Worm (Caenorhabditis elegans) whole organism, young adult: ENCODE measurements around the gene ZK662.2.

Experiments used
- B0261.1 ChIP-seq: sonication (generic microtip); optimal IDR thresholded peaks from 2 replicates; lab custom pipeline; 2016; ENCODE audit warnings: mild to moderate bottlenecking, missing genetic modification characterization, moderate library complexity, missing compliant biosample characterization
- C17E4.6 ChIP-seq: fragments of 200-800 bp; sonication (Bioruptor generic); IDR thresholded peaks from 2 replicates; pipeline ENCODE4 v1.3.6; 2022; ENCODE audit warnings: missing genetic modification reagents, missing genetic modification characterization, missing compliant biosample characterization
- F23B12.7 ChIP-seq: sonication (generic microtip); optimal IDR thresholded peaks from 2 replicates; lab custom pipeline; 2017; ENCODE audit warnings: missing genetic modification characterization, mild to moderate bottlenecking, missing compliant biosample characterization, antibody characterized with exemption, moderate library complexity; ENCODE audit not compliant: insufficient read depth
- F33H1.4 ChIP-seq: fragments of 200-800 bp; sonication (Bioruptor generic); IDR thresholded peaks from 2 replicates; pipeline ENCODE4 v1.3.6; 2022; ENCODE audit warnings: missing genetic modification reagents, missing genetic modification characterization, missing compliant biosample characterization
- F39B2.1 ChIP-seq: fragments of 200-800 bp; sonication (Bioruptor generic); IDR thresholded peaks from 2 replicates; pipeline ENCODE4 v1.3.6; 2022; ENCODE audit warnings: missing genetic modification reagents, missing genetic modification characterization, missing compliant biosample characterization
- K11D2.4 ChIP-seq: fragments of 200-800 bp; sonication (Bioruptor generic); IDR thresholded peaks from 2 replicates; pipeline ENCODE4 v1.3.6; 2022; ENCODE audit warnings: missing genetic modification reagents, missing genetic modification characterization, missing compliant biosample characterization
- K12H6.12 ChIP-seq: fragments of 200-800 bp; sonication (Bioruptor generic); optimal IDR thresholded peaks from 2 replicates; lab custom pipeline; 2018; ENCODE audit warnings: mild to moderate bottlenecking, missing genetic modification characterization, missing compliant biosample characterization
- Y56A3A.18 ChIP-seq: fragments of 200-800 bp; sonication (Bioruptor generic); IDR thresholded peaks from 2 replicates; pipeline ENCODE4 v1.3.6; 2022; ENCODE audit warnings: missing genetic modification reagents, missing genetic modification characterization, missing compliant biosample characterization
- Y67H2A.10 ChIP-seq: fragments of 200-800 bp; sonication (Bioruptor generic); conservative IDR thresholded peaks from 2 replicates; pipeline ENCODE4 v1.3.6; 2022; ENCODE audit warnings: missing genetic modification reagents, missing genetic modification characterization, missing compliant biosample characterization
- atf-7 ChIP-seq: sonication (generic microtip); optimal IDR thresholded peaks from 2 replicates; lab custom pipeline; 2017; ENCODE audit warnings: mild to moderate bottlenecking, missing genetic modification characterization, missing compliant biosample characterization
- attf-6 ChIP-seq: fragments of 200-800 bp; sonication (Bioruptor generic); IDR thresholded peaks from 2 replicates; pipeline ENCODE4 v1.3.6; 2022; ENCODE audit warnings: missing genetic modification reagents, missing genetic modification characterization, missing compliant biosample characterization
- bed-1 ChIP-seq: fragments of 200-800 bp; sonication (Bioruptor generic); IDR thresholded peaks from 2 replicates; pipeline ENCODE4 v1.3.6; 2022; ENCODE audit warnings: missing genetic modification reagents, missing genetic modification characterization, missing compliant biosample characterization
- bed-2 ChIP-seq: fragments of 200-800 bp; sonication (Bioruptor generic); IDR thresholded peaks from 2 replicates; pipeline ENCODE4 v1.3.6; 2022; ENCODE audit warnings: missing genetic modification reagents, missing genetic modification characterization, missing compliant biosample characterization
- cebp-1 ChIP-seq, 2 experiments: fragments of 200-800 bp in 1 of 2; sonication (Bioruptor generic) in 1 of 2; sonication (generic microtip) in 1 of 2; IDR thresholded peaks in 1 of 2; optimal IDR thresholded peaks in 1 of 2; 2 replicates each; pipeline versions ENCODE4 v1.3.6 to Lab custom; 2017 to 2022; ENCODE audit warnings: missing compliant biosample characterization in 2 of 2, missing genetic modification characterization in 2 of 2, mild to moderate bottlenecking in 1 of 2, missing genetic modification reagents in 1 of 2, moderate library complexity in 1 of 2
- ceh-27 ChIP-seq: fragments of 200-800 bp; sonication (Bioruptor generic); optimal IDR thresholded peaks from 2 replicates; lab custom pipeline; 2018; ENCODE audit warnings: mild to moderate bottlenecking, missing genetic modification characterization, moderate library complexity, missing compliant biosample characterization
- die-1 ChIP-seq: sonication (generic microtip); optimal IDR thresholded peaks from 2 replicates; lab custom pipeline; 2016; ENCODE audit warnings: missing genotype, mild to moderate bottlenecking, missing genetic modification characterization, missing compliant biosample characterization
- dox-1 ChIP-seq: fragments of 200-800 bp; sonication (Bioruptor generic); IDR thresholded peaks from 2 replicates; pipeline ENCODE4 v1.3.6; 2022; ENCODE audit warnings: missing genetic modification reagents, missing genetic modification characterization, missing compliant biosample characterization
- dpff-1 ChIP-seq: sonication (generic microtip); optimal IDR thresholded peaks from 2 replicates; lab custom pipeline; 2017; ENCODE audit warnings: mild to moderate bottlenecking, missing genetic modification characterization, missing compliant biosample characterization
- ekl-4 ChIP-seq: fragments of 200-800 bp; sonication (Bioruptor generic); IDR thresholded peaks from 2 replicates; pipeline ENCODE4 v1.3.6; 2022; ENCODE audit warnings: missing genetic modification reagents, missing genetic modification characterization, missing compliant biosample characterization
- ets-4 ChIP-seq: fragments of 200-800 bp; sonication (Bioruptor generic); optimal IDR thresholded peaks from 2 replicates; lab custom pipeline; 2018; ENCODE audit warnings: mild to moderate bottlenecking, missing genetic modification characterization, missing compliant biosample characterization
- gei-17 ChIP-seq: fragments of 200-800 bp; sonication (Bioruptor generic); optimal IDR thresholded peaks from 2 replicates; lab custom pipeline; 2018; ENCODE audit warnings: mild to moderate bottlenecking, missing genetic modification characterization, missing compliant biosample characterization
- hrde-1 ChIP-seq: sonication (generic microtip); optimal IDR thresholded peaks from 2 replicates; lab custom pipeline; 2016; ENCODE audit warnings: missing genetic modification characterization, mild to moderate bottlenecking, missing compliant biosample characterization, moderate library complexity, missing genotype, missing genetic modification reagents, borderline replicate concordance
- hsf-1 ChIP-seq: fragments of 200-800 bp; sonication (Bioruptor generic); IDR thresholded peaks from 2 replicates; pipeline ENCODE4 v1.3.6; 2022; ENCODE audit warnings: missing genetic modification reagents, missing genetic modification characterization, missing compliant biosample characterization
- let-526 ChIP-seq: fragments of 200-800 bp; sonication (Bioruptor generic); IDR thresholded peaks from 2 replicates; pipeline ENCODE4 v1.3.6; 2022; ENCODE audit warnings: missing genetic modification reagents, missing genetic modification characterization, missing compliant biosample characterization
- let-607 ChIP-seq, 2 experiments: fragments of 200-800 bp in 1 of 2; sonication (Bioruptor generic) in 1 of 2; sonication (generic microtip) in 1 of 2; optimal IDR thresholded peaks; 2 replicates each; lab custom pipeline; 2016 to 2018; ENCODE audit warnings: mild to moderate bottlenecking in 2 of 2, missing compliant biosample characterization in 2 of 2, missing genetic modification characterization in 2 of 2, moderate library complexity in 2 of 2, missing genotype in 1 of 2
- lin-26 ChIP-seq: fragments of 200-800 bp; sonication (Bioruptor generic); IDR thresholded peaks from 2 replicates; pipeline ENCODE4 v1.3.6; 2022; ENCODE audit warnings: missing genetic modification reagents, missing genetic modification characterization, missing compliant biosample characterization
- lin-35 ChIP-seq, 3 experiments: fragments of 150-350 bp in 2 of 3; sonication (generic microtip) in 1 of 3; optimal IDR thresholded peaks; 2 replicates each; lab custom pipeline; 2014 to 2018; ENCODE audit warnings: missing biosample characterization in 3 of 3, missing genetic modification characterization in 3 of 3, missing genetic modification reagents in 3 of 3
- lin-40 ChIP-seq: sonication (generic microtip); optimal IDR thresholded peaks from 2 replicates; lab custom pipeline; 2016; ENCODE audit warnings: missing genetic modification characterization, mild to moderate bottlenecking, missing compliant biosample characterization, missing genotype, missing genetic modification reagents
- lsy-27 ChIP-seq: sonication (generic microtip); optimal IDR thresholded peaks from 2 replicates; lab custom pipeline; 2017; ENCODE audit warnings: missing genetic modification characterization, mild to moderate bottlenecking, missing compliant biosample characterization, antibody characterized with exemption, missing genotype, borderline replicate concordance; ENCODE audit not compliant: insufficient read depth
- mel-28 ChIP-seq: sonication (generic microtip); optimal IDR thresholded peaks from 2 replicates; lab custom pipeline; 2016; ENCODE audit warnings: borderline replicate concordance, mild to moderate bottlenecking, missing genetic modification characterization, missing compliant biosample characterization
- mes-4 ChIP-seq: sonication (generic microtip); optimal IDR thresholded peaks from 2 replicates; lab custom pipeline; 2016; ENCODE audit warnings: missing genotype, missing genetic modification characterization, missing compliant biosample characterization
- nfyb-1 ChIP-seq: fragments of 200-800 bp; sonication (Bioruptor generic); IDR thresholded peaks from 2 replicates; pipeline ENCODE4 v1.3.6; 2022; ENCODE audit warnings: missing genetic modification reagents, missing genetic modification characterization, missing compliant biosample characterization
- nhr-80 ChIP-seq: sonication (generic microtip); optimal IDR thresholded peaks from 2 replicates; lab custom pipeline; 2016; ENCODE audit warnings: missing genetic modification characterization, missing compliant biosample characterization
- nhr-90 ChIP-seq: sonication (generic microtip); optimal IDR thresholded peaks from 2 replicates; lab custom pipeline; 2016; ENCODE audit warnings: missing genotype, mild to moderate bottlenecking, missing genetic modification characterization, missing compliant biosample characterization
- sdz-38 ChIP-seq: sonication (generic microtip); optimal IDR thresholded peaks from 2 replicates; lab custom pipeline; 2016; ENCODE audit warnings: missing genotype, missing genetic modification characterization, missing compliant biosample characterization
- snpc-3.4 ChIP-seq: sonication (generic microtip); optimal IDR thresholded peaks from 2 replicates; lab custom pipeline; 2017; ENCODE audit warnings: missing genetic modification characterization, mild to moderate bottlenecking, missing compliant biosample characterization, antibody characterized with exemption, moderate library complexity, missing genotype, missing genetic modification reagents
- somi-1 ChIP-seq: fragments of 200-800 bp; sonication (Bioruptor generic); optimal IDR thresholded peaks from 2 replicates; lab custom pipeline; 2018; ENCODE audit warnings: mild to moderate bottlenecking, missing genetic modification characterization, missing compliant biosample characterization
- unc-130 ChIP-seq: sonication (generic microtip); optimal IDR thresholded peaks from 2 replicates; lab custom pipeline; 2016; ENCODE audit warnings: missing genetic modification reagents, missing genetic modification characterization, missing compliant biosample characterization
- ztf-22 ChIP-seq: fragments of 200-800 bp; sonication (Bioruptor generic); optimal IDR thresholded peaks from 2 replicates; lab custom pipeline; 2018; ENCODE audit warnings: mild to moderate bottlenecking, missing genetic modification characterization, moderate library complexity, missing compliant biosample characterization
- ztf-25 ChIP-seq: fragments of 200-800 bp; sonication (Bioruptor generic); IDR thresholded peaks from 2 replicates; pipeline ENCODE4 v1.3.6; 2022; ENCODE audit warnings: missing genetic modification reagents, missing genetic modification characterization, missing compliant biosample characterization
- ztf-26 ChIP-seq: sonication (generic microtip); optimal IDR thresholded peaks from 2 replicates; lab custom pipeline; 2017; ENCODE audit warnings: missing genetic modification characterization, missing compliant biosample characterization

ZK662.2 gene

ce11 chrX:15704579-15705110, 8.1 kb downstream of the ZK662.2 start:
- TF ChIP-seq lin-40 (tag; lab: Kevin White, UChicago) (peak; percentile 39), bed-2 (GFP tag; lab: Robert Waterston, UW) (no peak), ets-4 (GFP tag; lab: Kevin White, UChicago) (peak; percentile 17), dox-1 (GFP tag; lab: Robert Waterston, UW) (0 out of 2 replicates have a peak, but pooled peaks have one; percentile 23), atf-7 (tag; lab: Kevin White, UChicago) (peak; percentile 76), mel-28 (tag; lab: Kevin White, UChicago) (no peak), nhr-80 (peak; percentile 45), cebp-1 (GFP tag; IDR thresholded peaks at IDR 0.05; lab: Robert Waterston, UW) (no peak), cebp-1 (tag; optimal IDR thresholded peaks at IDR 0.05; lab: Kevin White, UChicago) (peak; percentile 3), nfyb-1 (GFP tag; lab: Robert Waterston, UW) (peak; percentile 49; the same call in 1 of the 2 replicates), unc-130 (no peak), K12H6.12 (tag; lab: Kevin White, UChicago) (peak; percentile 25), ztf-22 (GFP tag; lab: Kevin White, UChicago) (peak; percentile 18)
- TF ChIP-seq, all 124 proteins: peak for 9

- TF ChIP-seq lin-40 (tag; lab: Kevin White, UChicago) (peak; percentile 82), cebp-1 (GFP tag; IDR thresholded peaks at IDR 0.05; lab: Robert Waterston, UW) (no peak), cebp-1 (tag; optimal IDR thresholded peaks at IDR 0.05; lab: Kevin White, UChicago) (peak; percentile 9), bed-1 (GFP tag; lab: Robert Waterston, UW) (no peak), somi-1 (GFP tag; lab: Kevin White, UChicago) (peak; percentile 67), die-1 (tag; lab: Kevin White, UChicago) (peak; percentile 21), let-526 (GFP tag; lab: Robert Waterston, UW) (no peak), ztf-26 (peak; percentile 72)
These were observed 9.7 kb downstream of the ZK662.2 start for ce11 chrX:15706108-15706676.

ce11 chrX:15707366-15707892, 10.9 kb downstream of the ZK662.2 start:
- TF ChIP-seq attf-6 (no peak), snpc-3.4 (tag; lab: Kevin White, UChicago) (no peak), F33H1.4 (GFP tag; lab: Robert Waterston, UW) (no peak), dpff-1 (tag; lab: Kevin White, UChicago) (no peak), ztf-25 (GFP tag; lab: Robert Waterston, UW) (no peak), let-607 (tag; optimal IDR thresholded peaks at IDR 0.05; lab: Kevin White, UChicago) (peak in 1 of 2 experiments; percentile 10), ekl-4 (GFP tag; lab: Robert Waterston, UW) (peak; percentile 41; the same call in 1 of the 2 replicates), nhr-80 (peak; percentile 73), nfyb-1 (GFP tag; lab: Robert Waterston, UW) (peak; percentile 66; the same call in 1 of the 2 replicates), B0261.1 (tag; lab: Kevin White, UChicago) (no peak), nhr-90 (tag; lab: Kevin White, UChicago) (peak; percentile 4), Y56A3A.18 (GFP tag; lab: Robert Waterston, UW) (0 out of 2 replicates have a peak, but pooled peaks have one; percentile 50), hsf-1 (GFP tag; lab: Robert Waterston, UW) (no peak), F39B2.1 (GFP tag; lab: Robert Waterston, UW) (no peak), lsy-27 (tag; lab: Kevin White, UChicago) (no peak), lin-35 (GFP tag; optimal IDR thresholded peaks at IDR 0.05; lab: Kevin White, UChicago) (peak in 1 of 3 experiments; percentile 40), Y67H2A.10 (GFP tag; lab: Robert Waterston, UW) (no peak), lin-26 (GFP tag; lab: Robert Waterston, UW) (peak; percentile 60; the same call in 1 of the 2 replicates), gei-17 (GFP tag; lab: Kevin White, UChicago) (peak; percentile 70), ceh-27 (peak; percentile 80), K11D2.4 (GFP tag; lab: Robert Waterston, UW) (peak; percentile 86), sdz-38 (tag; lab: Kevin White, UChicago) (no peak), F23B12.7 (tag; lab: Kevin White, UChicago) (no peak), hrde-1 (tag; lab: Kevin White, UChicago) (no peak), bed-2 (GFP tag; lab: Robert Waterston, UW) (no peak), mes-4 (tag; lab: Kevin White, UChicago) (no peak), ets-4 (GFP tag; lab: Kevin White, UChicago) (no peak), C17E4.6 (GFP tag; lab: Robert Waterston, UW) (no peak)
